Fruit fly (Drosophila melanogaster): ENCODE measurements around the gene comm3.

comm3 gene

DNA sequence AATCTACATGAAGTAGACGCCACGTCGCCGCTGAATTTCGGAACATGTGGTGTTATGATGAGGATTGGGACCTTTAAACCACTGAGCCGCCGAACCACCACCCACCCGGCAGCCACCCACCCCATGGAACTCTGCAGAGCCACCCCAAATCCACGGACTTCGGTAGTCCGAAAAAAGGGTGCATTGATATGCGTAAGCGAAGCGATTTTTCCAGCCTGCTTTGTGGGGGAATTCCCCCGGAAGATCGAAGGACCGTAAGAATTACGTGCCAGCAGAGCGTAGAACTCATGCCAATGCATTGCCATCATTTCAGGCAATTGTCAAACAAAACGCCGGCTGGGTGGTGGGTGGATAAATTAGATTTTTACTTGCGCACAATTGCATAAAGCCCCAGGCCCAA is 30.7 kb upstream of the comm3 start (continued):
- TF ChIP-seq sr (GFP tag; IDR thresholded peaks at IDR 0.05) (no peak), dysf (GFP tag; IDR thresholded peaks at IDR 0.05) (no peak), sd (tag; optimal IDR thresholded peaks at IDR 0.05) (peak; percentile 86), D19B (GFP tag; optimal IDR thresholded peaks at IDR 0.05) (no peak), nom (GFP tag; optimal IDR thresholded peaks at IDR 0.05) (no peak), CG33557 (GFP tag; optimal IDR thresholded peaks at IDR 0.05) (no peak), Dll (GFP tag; IDR thresholded peaks at IDR 0.05; ENCODE audit: partially characterized antibody) (0 out of 4 replicates have a peak, but pooled peaks have one; percentile 33)

DNA sequence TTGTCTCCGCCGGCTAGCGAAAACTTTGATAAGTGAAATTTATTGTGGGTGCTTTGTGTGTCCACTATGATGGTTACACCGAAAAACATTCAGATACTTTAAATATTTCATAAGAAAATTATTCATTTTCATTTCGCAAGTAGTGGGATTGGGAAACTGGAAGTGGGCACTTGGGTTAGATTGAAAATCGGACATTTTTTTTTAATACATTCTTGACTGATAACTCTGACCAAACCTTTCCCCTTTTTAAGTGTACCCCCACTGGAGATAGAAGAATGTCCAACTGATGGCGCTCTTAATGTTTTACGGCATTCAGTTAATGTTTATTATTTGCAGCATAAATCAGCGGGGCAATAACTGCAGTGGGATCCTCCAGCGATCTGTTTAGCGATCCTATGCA is 30.1 kb upstream of the comm3 start:
- TF ChIP-seq CG12769 (tag; optimal IDR thresholded peaks at IDR 0.05) = no peak
- TF ChIP-seq CG5245 (GFP tag; optimal IDR thresholded peaks at IDR 0.05) = no peak
- no peak for TF ChIP-seq CG13775 (GFP tag; optimal IDR thresholded peaks at IDR 0.05)
- TF ChIP-seq al (GFP tag; IDR thresholded peaks at IDR 0.05) = no peak
- TF ChIP-seq CG13123 (GFP tag; optimal IDR thresholded peaks at IDR 0.05) = no peak
- TF ChIP-seq CG2120 (GFP tag; optimal IDR thresholded peaks at IDR 0.05) = peak; percentile 18
- TF ChIP-seq Sox102F (GFP tag; optimal IDR thresholded peaks at IDR 0.05) = peak; percentile 32
- peak; percentile 56; the same call in 1 of the 3 replicates for TF ChIP-seq ci (GFP tag; IDR thresholded peaks at IDR 0.05)
- no peak for TF ChIP-seq amos (GFP tag; IDR thresholded peaks at IDR 0.05; ENCODE audit: partially characterized antibody)
- TF ChIP-seq scrt (GFP tag; optimal IDR thresholded peaks at IDR 0.05) = no peak
- no peak for TF ChIP-seq CG7745 (tag; optimal IDR thresholded peaks at IDR 0.05)
- TF ChIP-seq CG3065 (GFP tag; optimal IDR thresholded peaks at IDR 0.05) = no peak
- TF ChIP-seq HLH3B (GFP tag; IDR thresholded peaks at IDR 0.05) = no peak
- no peak for TF ChIP-seq CG16815 (GFP tag; optimal IDR thresholded peaks at IDR 0.05)
- TF ChIP-seq en (GFP tag; optimal IDR thresholded peaks at IDR 0.05) = no peak
- peak; percentile 9 for TF ChIP-seq CG12391 (tag; optimal IDR thresholded peaks at IDR 0.05)
- TF ChIP-seq cwo (GFP tag; optimal IDR thresholded peaks at IDR 0.05) = no peak
- TF ChIP-seq onecut (GFP tag; IDR thresholded peaks at IDR 0.05) = no peak
- no peak for TF ChIP-seq eve (GFP tag; optimal IDR thresholded peaks at IDR 0.05)
- no peak for TF ChIP-seq Ravus (GFP tag; IDR thresholded peaks at IDR 0.05)
- 0 out of 2 replicates have a peak, but pooled peaks have one; percentile 12 for TF ChIP-seq CG31441 (GFP tag; IDR thresholded peaks at IDR 0.05)
- TF ChIP-seq Sin3A (optimal IDR thresholded peaks at IDR 0.05) = no peak
- no peak for TF ChIP-seq Fer1 (GFP tag; optimal IDR thresholded peaks at IDR 0.05)
- no peak for TF ChIP-seq ttk (GFP tag; IDR thresholded peaks at IDR 0.05)
- peak; percentile 25 for TF ChIP-seq Blimp-1 (GFP tag; optimal IDR thresholded peaks at IDR 0.05)
- no peak for TF ChIP-seq Hr3 (GFP tag; optimal IDR thresholded peaks at IDR 0.05)
- no peak for TF ChIP-seq B-H2 (GFP tag; optimal IDR thresholded peaks at IDR 0.05)
- no peak for TF ChIP-seq CG34224 (GFP tag; IDR thresholded peaks at IDR 0.05; ENCODE audit: partially characterized antibody)
- TF ChIP-seq CG11504 (tag; optimal IDR thresholded peaks at IDR 0.05) = peak; percentile 32
- no peak for TF ChIP-seq HmgD (GFP tag; optimal IDR thresholded peaks at IDR 0.05)
- no peak for TF ChIP-seq CG9817 (tag; optimal IDR thresholded peaks at IDR 0.05)
- TF ChIP-seq Asciz (GFP tag; optimal IDR thresholded peaks at IDR 0.05) = no peak
- TF ChIP-seq CG10147 (GFP tag; optimal IDR thresholded peaks at IDR 0.05) = no peak
- no peak for TF ChIP-seq ftz-f1 (GFP tag; optimal IDR thresholded peaks at IDR 0.05)
- no peak for TF ChIP-seq CG17385 (GFP tag; optimal IDR thresholded peaks at IDR 0.05)
- TF ChIP-seq ab (GFP tag; optimal IDR thresholded peaks at IDR 0.05) = no peak
- TF ChIP-seq CG9932 (GFP tag; IDR thresholded peaks at IDR 0.05) = no peak
- no peak for TF ChIP-seq knrl (GFP tag; IDR thresholded peaks at IDR 0.05; ENCODE audit: partially characterized antibody)
- TF ChIP-seq CG7987 (GFP tag; optimal IDR thresholded peaks at IDR 0.05) = no peak
- TF ChIP-seq so (GFP tag; IDR thresholded peaks at IDR 0.05) = no peak
- no peak for TF ChIP-seq CG31365 (tag; optimal IDR thresholded peaks at IDR 0.05)
- TF ChIP-seq Doc3 (GFP tag; IDR thresholded peaks at IDR 0.05; ENCODE audit: partially characterized antibody) = no peak
- no peak for TF ChIP-seq CG9797 (GFP tag; optimal IDR thresholded peaks at IDR 0.05)
